Worm (Caenorhabditis elegans) whole organism, L1 larva: ENCODE results near the gene fipr-8.

Experiments
- C16A3.4 ChIP-seq: fragments of 150-350 bp; optimal IDR thresholded peaks from 2 replicates; lab custom pipeline; 2014; ENCODE audit warnings: missing biosample characterization, missing genetic modification characterization
- F16B12.6 ChIP-seq: fragments of 150-350 bp; optimal IDR thresholded peaks from 2 replicates; lab custom pipeline; 2014; ENCODE audit warnings: missing biosample characterization, missing genetic modification characterization
- aha-1 ChIP-seq: fragments of 150-350 bp; optimal IDR thresholded peaks from 2 replicates; lab custom pipeline; 2014; ENCODE audit warnings: missing biosample characterization, missing genetic modification characterization
- aly-2 ChIP-seq: fragments of 150-350 bp; optimal IDR thresholded peaks from 2 replicates; lab custom pipeline; 2014; ENCODE audit warnings: missing biosample characterization, missing genetic modification characterization
- blmp-1 ChIP-seq: fragments of 150-350 bp; optimal IDR thresholded peaks from 2 replicates; lab custom pipeline; 2014; ENCODE audit warnings: missing biosample characterization, missing genetic modification characterization
- ceh-82 ChIP-seq, 3 experiments: fragments of 150-350 bp in 1 of 3; sonication (generic microtip) in 2 of 3; optimal IDR thresholded peaks; 2 replicates each; lab custom pipeline; 2014 to 2017; ENCODE audit warnings: missing biosample characterization in 3 of 3, missing genetic modification characterization in 3 of 3
- ceh-88 ChIP-seq: fragments of 200-800 bp; sonication (Bioruptor generic); IDR thresholded peaks from 2 replicates; pipeline ENCODE4 v1.3.6; 2022; ENCODE audit warnings: missing genetic modification characterization, missing compliant biosample characterization
- ces-1 ChIP-seq: fragments of 150-350 bp; optimal IDR thresholded peaks from 2 replicates; lab custom pipeline; 2014; ENCODE audit warnings: missing biosample characterization, missing genetic modification reagents, missing genetic modification characterization
- dpl-1 ChIP-seq, 3 experiments: fragments of 150-350 bp in 2 of 3; sonication (generic microtip) in 1 of 3; optimal IDR thresholded peaks; 2 replicates each; lab custom pipeline; 2014 to 2017; ENCODE audit warnings: missing biosample characterization in 3 of 3, missing genetic modification characterization in 3 of 3, missing genetic modification reagents in 3 of 3
- efl-1 ChIP-seq, 4 experiments: fragments of 150-350 bp; optimal IDR thresholded peaks in 3 of 4; peaks in 1 of 4; 1 replicate in 1 of 4; 2 replicates in 3 of 4; lab custom pipeline; 2014; ENCODE audit warnings: missing biosample characterization in 2 of 4, missing genetic modification characterization in 2 of 4, missing genetic modification reagents in 2 of 4
- egl-27 ChIP-seq, 2 experiments: fragments of 150-350 bp in 1 of 2; sonication (generic microtip); optimal IDR thresholded peaks; 3 replicates each; lab custom pipeline; 2017 to 2018; ENCODE audit warnings: missing biosample characterization in 2 of 2, missing genetic modification characterization in 2 of 2, missing genetic modification reagents in 2 of 2
- elt-2 ChIP-seq: sonication (generic microtip); optimal IDR thresholded peaks from 2 replicates; lab custom pipeline; 2016; ENCODE audit warnings: missing genetic modification characterization, mild to moderate bottlenecking, inconsistent platforms, missing compliant biosample characterization, missing genetic modification reagents
- ets-5 ChIP-seq: fragments of 200-800 bp; sonication (Bioruptor generic); IDR thresholded peaks from 2 replicates; pipeline ENCODE4 v1.3.6; 2022; ENCODE audit warnings: missing genetic modification characterization, missing compliant biosample characterization
- fkh-4 ChIP-seq: sonication (generic microtip); optimal IDR thresholded peaks from 2 replicates; lab custom pipeline; 2016; ENCODE audit warnings: missing compliant biosample characterization, missing genetic modification characterization, borderline replicate concordance
- hlh-17 ChIP-seq: fragments of 200-800 bp; sonication (Bioruptor generic); optimal IDR thresholded peaks from 2 replicates; lab custom pipeline; 2018; ENCODE audit warnings: missing genetic modification characterization, mild to moderate bottlenecking, missing compliant biosample characterization, moderate library complexity, borderline replicate concordance
- isw-1 ChIP-seq: fragments of 200-800 bp; sonication (Bioruptor generic); IDR thresholded peaks from 2 replicates; pipeline ENCODE4 v1.3.6; 2022; ENCODE audit warnings: missing genetic modification characterization, missing compliant biosample characterization
- jun-1 ChIP-seq: fragments of 150-350 bp; optimal IDR thresholded peaks from 2 replicates; lab custom pipeline; 2014; ENCODE audit warnings: missing biosample characterization, missing genetic modification reagents, missing genetic modification characterization
- lin-13 ChIP-seq: fragments of 150-350 bp; optimal IDR thresholded peaks from 2 replicates; lab custom pipeline; 2014; ENCODE audit warnings: missing biosample characterization, missing genetic modification reagents, missing genetic modification characterization
- lin-35 ChIP-seq, 2 experiments: fragments of 150-350 bp; optimal IDR thresholded peaks; 2 replicates each; lab custom pipeline; 2014; ENCODE audit warnings: missing biosample characterization in 2 of 2, missing genetic modification characterization in 2 of 2, missing genetic modification reagents in 2 of 2
- mab-9 ChIP-seq: fragments of 200-800 bp; sonication (Bioruptor generic); IDR thresholded peaks from 2 replicates; pipeline ENCODE4 v1.3.6; 2022; ENCODE audit warnings: missing genetic modification reagents, missing genetic modification characterization, missing compliant biosample characterization
- mdl-1 ChIP-seq, 2 experiments: fragments of 150-350 bp; optimal IDR thresholded peaks; 2 replicates each; lab custom pipeline; 2014 to 2017; ENCODE audit warnings: missing biosample characterization in 2 of 2, missing genetic modification characterization in 2 of 2, inconsistent platforms in 1 of 2
- mef-2 ChIP-seq: fragments of 150-350 bp; optimal IDR thresholded peaks from 2 replicates; lab custom pipeline; 2014; ENCODE audit warnings: missing biosample characterization, missing genetic modification characterization
- nhr-20 ChIP-seq: sonication (generic microtip); optimal IDR thresholded peaks from 2 replicates; lab custom pipeline; 2016; ENCODE audit warnings: mild to moderate bottlenecking, missing genetic modification characterization, missing compliant biosample characterization
- nhr-28 ChIP-seq: fragments of 150-350 bp; optimal IDR thresholded peaks from 2 replicates; lab custom pipeline; 2014; ENCODE audit warnings: missing biosample characterization, missing genetic modification characterization
- nhr-90 ChIP-seq: sonication (generic microtip); optimal IDR thresholded peaks from 2 replicates; lab custom pipeline; 2016; ENCODE audit warnings: mild to moderate bottlenecking, missing genetic modification characterization, missing compliant biosample characterization; ENCODE audit not compliant: poor library complexity
- rnt-1 ChIP-seq: sonication (generic microtip); optimal IDR thresholded peaks from 2 replicates; lab custom pipeline; 2016; ENCODE audit warnings: mild to moderate bottlenecking, missing genetic modification characterization, moderate library complexity, missing compliant biosample characterization
- snpc-4 ChIP-seq: fragments of 150-350 bp; optimal IDR thresholded peaks from 2 replicates; lab custom pipeline; 2014; ENCODE audit warnings: missing biosample characterization, missing genetic modification characterization
- snu-23 ChIP-seq: sonication (generic microtip); optimal IDR thresholded peaks from 2 replicates; lab custom pipeline; 2016; ENCODE audit warnings: missing genetic modification characterization, missing compliant biosample characterization
- sox-4 ChIP-seq: sonication (generic microtip); optimal IDR thresholded peaks from 2 replicates; lab custom pipeline; 2016; ENCODE audit warnings: missing genetic modification characterization, missing compliant biosample characterization
- tbx-2 ChIP-seq: sonication (generic microtip); optimal IDR thresholded peaks from 2 replicates; lab custom pipeline; 2016; ENCODE audit warnings: missing genetic modification characterization, missing compliant biosample characterization
- tlp-1 ChIP-seq: fragments of 150-350 bp; optimal IDR thresholded peaks from 2 replicates; lab custom pipeline; 2014; ENCODE audit warnings: missing biosample characterization, missing genetic modification characterization
- unc-30 ChIP-seq: sonication (generic microtip); optimal IDR thresholded peaks from 2 replicates; lab custom pipeline; 2017; ENCODE audit warnings: missing biosample characterization, missing genetic modification characterization
- unc-62 ChIP-seq: fragments of 150-350 bp; optimal IDR thresholded peaks from 2 replicates; lab custom pipeline; 2014; ENCODE audit warnings: missing biosample characterization, missing genetic modification reagents, missing genetic modification characterization
- xbp-1 ChIP-seq: sonication (generic microtip); optimal IDR thresholded peaks from 2 replicates; lab custom pipeline; 2016; ENCODE audit warnings: missing genetic modification characterization, missing compliant biosample characterization
- ztf-11 ChIP-seq, 2 experiments: sonication (generic microtip); optimal IDR thresholded peaks; 2 replicates each; lab custom pipeline; 2016 to 2017; ENCODE audit warnings: missing genetic modification characterization in 2 of 2, missing biosample characterization in 1 of 2, missing compliant biosample characterization in 1 of 2

fipr-8 gene

DNA sequence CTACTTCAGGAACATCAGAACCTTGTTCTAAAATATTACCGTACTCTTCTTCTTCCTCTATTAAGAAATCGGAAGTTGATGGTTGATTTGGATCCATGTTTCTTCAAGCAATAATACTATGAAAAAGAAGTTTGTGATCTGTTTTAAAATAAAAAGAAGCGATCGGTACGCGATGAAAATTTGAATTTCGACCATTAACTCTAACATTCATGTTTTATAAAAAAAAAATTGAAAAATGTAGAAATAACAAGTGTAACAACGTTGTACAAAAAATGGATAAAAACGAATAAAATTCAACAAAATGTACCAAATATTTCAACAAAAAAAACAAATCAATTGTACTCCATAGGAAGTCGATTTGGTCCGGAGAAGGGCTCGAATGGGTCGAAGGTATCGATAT, 29.5 kb downstream of the fipr-8 start, which contains the start of gene tftc-3:
Gene tftc-3 (minus strand): TSS at position 101 of the 400 bp plus-strand sequence.
- TF ChIP-seq mdl-1 (tag; optimal IDR thresholded peaks at IDR 0.05; lab: Kevin White, UChicago) (no peak), nhr-20 (tag; lab: Kevin White, UChicago) (no peak), ceh-82 (tag; optimal IDR thresholded peaks at IDR 0.05; lab: Kevin White, UChicago) (no peak), sox-4 (tag; lab: Kevin White, UChicago) (no peak), mef-2 (tag; lab: Kevin White, UChicago) (no peak), blmp-1 (tag; lab: Kevin White, UChicago) (no peak), isw-1 (GFP tag; lab: Robert Waterston, UW) (no peak), lin-13 (GFP tag; lab: Kevin White, UChicago) (no peak), ztf-11 (tag; optimal IDR thresholded peaks at IDR 0.05; lab: Kevin White, UChicago) (no peak), aha-1 (tag; lab: Kevin White, UChicago) (no peak), F16B12.6 (tag; lab: Kevin White, UChicago) (no peak), dpl-1 (GFP tag; optimal IDR thresholded peaks at IDR 0.05; lab: Kevin White, UChicago) (no peak), nhr-28 (tag; lab: Kevin White, UChicago) (no peak), jun-1 (tag; lab: Kevin White, UChicago) (no peak), fkh-4 (tag; lab: Kevin White, UChicago) (no peak), nhr-90 (tag; lab: Kevin White, UChicago) (no peak), egl-27 (tag; optimal IDR thresholded peaks at IDR 0.05; lab: Kevin White, UChicago) (no peak), hlh-17 (GFP tag; lab: Kevin White, UChicago) (no peak), snpc-4 (tag; lab: Kevin White, UChicago) (no peak)

DNA sequence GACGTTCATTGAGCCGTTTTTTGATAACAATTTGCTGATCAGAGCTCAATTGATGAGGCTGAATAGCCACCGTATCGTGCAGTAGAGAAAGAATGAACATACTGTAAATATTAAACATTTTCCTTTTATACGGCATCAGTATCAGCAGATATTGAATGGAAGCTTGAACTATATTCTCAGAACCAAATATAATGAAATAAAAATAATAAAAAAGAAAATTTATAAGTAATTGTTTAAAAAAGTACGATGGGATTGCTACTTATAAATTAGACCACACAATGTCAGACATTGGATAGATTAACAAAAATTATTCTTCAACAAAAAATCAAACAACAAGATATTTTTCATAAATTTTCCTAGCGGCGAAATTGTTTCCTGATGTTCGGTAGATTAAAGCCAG, 33.3 kb downstream of the fipr-8 start, which contains the start of gene rpc-25:
Gene rpc-25 (minus strand): TSS at position 101 of the 400 bp plus-strand sequence.
- TF ChIP-seq mab-9 (GFP tag; lab: Robert Waterston, UW) (no peak), mdl-1 (tag; optimal IDR thresholded peaks at IDR 0.05; lab: Kevin White, UChicago) (no peak), ets-5 (GFP tag; lab: Robert Waterston, UW) (no peak), xbp-1 (tag; lab: Kevin White, UChicago) (no peak)

ce11 chrV:10205483-10205882, 34.3 kb downstream of the fipr-8 start, which contains the start of gene ZK856.16:
Gene ZK856.16, minus strand, starts transcription at chrV:10205583.
- TF ChIP-seq unc-62 (GFP tag; lab: Kevin White, UChicago) (no peak), ceh-88 (GFP tag; lab: Robert Waterston, UW) (no peak), ces-1 (GFP tag; lab: Kevin White, UChicago) (no peak), aly-2 (tag; lab: Kevin White, UChicago) (no peak), lin-35 (GFP tag; optimal IDR thresholded peaks at IDR 0.05; lab: Kevin White, UChicago) (no peak), tbx-2 (tag; lab: Kevin White, UChicago) (no peak), snu-23 (GFP tag; lab: Kevin White, UChicago) (no peak), mab-9 (GFP tag; lab: Robert Waterston, UW) (no peak), elt-2 (tag; lab: Kevin White, UChicago) (no peak), unc-30 (tag; lab: Kevin White, UChicago) (no peak), rnt-1 (tag; lab: Kevin White, UChicago) (no peak), hlh-17 (GFP tag; lab: Kevin White, UChicago) (no peak), tlp-1 (tag; lab: Kevin White, UChicago) (no peak), efl-1 (optimal IDR thresholded peaks at IDR 0.05; lab: Kevin White, UChicago) (no peak), efl-1 (GFP tag; optimal IDR thresholded peaks at IDR 0.05 in 1 of 2; lab: Kevin White, UChicago) (no peak), nhr-90 (tag; lab: Kevin White, UChicago) (no peak), mef-2 (tag; lab: Kevin White, UChicago) (no peak), C16A3.4 (no peak), ets-5 (GFP tag; lab: Robert Waterston, UW) (no peak), nhr-28 (tag; lab: Kevin White, UChicago) (no peak)
